Worm (Caenorhabditis elegans) whole organism, mixed stage, embryonic: Measurements from ENCODE around the gene C27D8.1.

Source experiments
- M03D4.4 ChIP-seq: sonication (generic microtip); optimal IDR thresholded peaks from 2 replicates; lab custom pipeline; 2017; ENCODE audit warnings: mild to moderate bottlenecking, missing genetic modification characterization, missing compliant biosample characterization
- bed-3 ChIP-seq: fragments of 200-800 bp; sonication (Bioruptor generic); optimal IDR thresholded peaks from 3 replicates; lab custom pipeline; 2018; ENCODE audit warnings: mild to moderate bottlenecking, missing genetic modification characterization, moderate library complexity, missing compliant biosample characterization
- blmp-1 ChIP-seq: fragments of 150-350 bp; optimal IDR thresholded peaks from 2 replicates; lab custom pipeline; 2014; ENCODE audit warnings: missing biosample characterization, missing genetic modification characterization
- ceh-39 ChIP-seq: fragments of 150-350 bp; optimal IDR thresholded peaks from 2 replicates; lab custom pipeline; 2014; ENCODE audit warnings: missing biosample characterization, missing genetic modification characterization
- ceh-43 ChIP-seq: fragments of 200-800 bp; sonication (Bioruptor generic); optimal IDR thresholded peaks from 2 replicates; lab custom pipeline; 2018; ENCODE audit warnings: mild to moderate bottlenecking, missing genetic modification characterization, moderate library complexity, missing compliant biosample characterization
- ceh-83 ChIP-seq: fragments of 200-800 bp; sonication (Bioruptor generic); optimal IDR thresholded peaks from 2 replicates; lab custom pipeline; 2018; ENCODE audit warnings: mild to moderate bottlenecking, missing genetic modification characterization, missing compliant biosample characterization
- ces-1 ChIP-seq: fragments of 150-350 bp; optimal IDR thresholded peaks from 2 replicates; lab custom pipeline; 2014; ENCODE audit warnings: missing biosample characterization, missing genetic modification reagents, missing genetic modification characterization
- cnd-1 ChIP-seq: fragments of 200-800 bp; sonication (Bioruptor generic); optimal IDR thresholded peaks from 2 replicates; lab custom pipeline; 2018; ENCODE audit warnings: mild to moderate bottlenecking, missing genetic modification characterization, missing compliant biosample characterization
- drap-1 ChIP-seq: fragments of 200-800 bp; sonication (Bioruptor generic); optimal IDR thresholded peaks from 3 replicates; lab custom pipeline; 2018; ENCODE audit warnings: mild to moderate bottlenecking, missing genetic modification characterization, missing compliant biosample characterization
- elt-1 ChIP-seq: sonication (generic microtip); optimal IDR thresholded peaks from 2 replicates; lab custom pipeline; 2017; ENCODE audit warnings: missing genetic modification characterization, mild to moderate bottlenecking, missing compliant biosample characterization, antibody characterized with exemption, moderate library complexity, borderline replicate concordance; ENCODE audit not compliant: insufficient read depth
- elt-3 ChIP-seq: fragments of 150-350 bp; optimal IDR thresholded peaks from 2 replicates; lab custom pipeline; 2014; ENCODE audit warnings: missing biosample characterization, missing genetic modification characterization
- flh-1 ChIP-seq: fragments of 200-800 bp; sonication (Bioruptor generic); optimal IDR thresholded peaks from 2 replicates; lab custom pipeline; 2018; ENCODE audit warnings: mild to moderate bottlenecking, missing genetic modification characterization, moderate library complexity, missing compliant biosample characterization
- hlh-1 ChIP-seq: fragments of 150-350 bp; optimal IDR thresholded peaks from 2 replicates; lab custom pipeline; 2014; ENCODE audit warnings: missing biosample characterization, missing genetic modification reagents, missing genetic modification characterization
- lin-13 ChIP-seq: fragments of 150-350 bp; optimal IDR thresholded peaks from 2 replicates; lab custom pipeline; 2014; ENCODE audit warnings: missing biosample characterization, missing genetic modification characterization
- lin-32 ChIP-seq: fragments of 200-800 bp; sonication (Bioruptor generic); optimal IDR thresholded peaks from 2 replicates; lab custom pipeline; 2018; ENCODE audit warnings: mild to moderate bottlenecking, missing genetic modification characterization, missing compliant biosample characterization
- mab-5 ChIP-seq: fragments of 150-350 bp; optimal IDR thresholded peaks from 2 replicates; lab custom pipeline; 2014; ENCODE audit warnings: missing biosample characterization, missing genetic modification characterization
- mep-1 ChIP-seq: fragments of 150-350 bp; optimal IDR thresholded peaks from 2 replicates; lab custom pipeline; 2017; ENCODE audit warnings: missing biosample characterization, missing genetic modification reagents, missing genetic modification characterization, inconsistent platforms
- mls-2 ChIP-seq: sonication (generic microtip); optimal IDR thresholded peaks from 2 replicates; lab custom pipeline; 2016; ENCODE audit warnings: mild to moderate bottlenecking, missing genetic modification characterization, moderate library complexity, missing compliant biosample characterization
- nhr-12 ChIP-seq: fragments of 150-350 bp; optimal IDR thresholded peaks from 2 replicates; lab custom pipeline; 2014; ENCODE audit warnings: missing biosample characterization, missing genetic modification characterization
- nhr-237 ChIP-seq: fragments of 150-350 bp; optimal IDR thresholded peaks from 2 replicates; lab custom pipeline; 2014; ENCODE audit warnings: missing biosample characterization, missing genetic modification characterization
- nhr-28 ChIP-seq: fragments of 150-350 bp; optimal IDR thresholded peaks from 2 replicates; lab custom pipeline; 2014; ENCODE audit warnings: missing biosample characterization, missing genetic modification characterization
- nhr-76 ChIP-seq: sonication (generic microtip); optimal IDR thresholded peaks from 2 replicates; lab custom pipeline; 2017; ENCODE audit warnings: missing biosample characterization, missing genetic modification characterization
- pha-4 ChIP-seq: fragments of 150-350 bp; optimal IDR thresholded peaks from 2 replicates; lab custom pipeline; 2018; ENCODE audit warnings: missing biosample characterization, missing genetic modification reagents, missing genetic modification characterization
- sem-2 ChIP-seq: fragments of 200-800 bp; sonication (Bioruptor generic); optimal IDR thresholded peaks from 2 replicates; lab custom pipeline; 2018; ENCODE audit warnings: mild to moderate bottlenecking, missing genetic modification characterization, missing compliant biosample characterization
- snpc-4 ChIP-seq: fragments of 150-350 bp; optimal IDR thresholded peaks from 2 replicates; lab custom pipeline; 2014; ENCODE audit warnings: missing biosample characterization, missing genetic modification characterization
- sptf-1 ChIP-seq: sonication (generic microtip); optimal IDR thresholded peaks from 2 replicates; lab custom pipeline; 2017; ENCODE audit warnings: mild to moderate bottlenecking, missing genetic modification characterization, moderate library complexity, missing compliant biosample characterization
- tbx-8 ChIP-seq: fragments of 200-800 bp; sonication (Bioruptor generic); optimal IDR thresholded peaks from 2 replicates; lab custom pipeline; 2018; ENCODE audit warnings: mild to moderate bottlenecking, missing genetic modification characterization, moderate library complexity, missing compliant biosample characterization
- unc-120 ChIP-seq: sonication (generic microtip); optimal IDR thresholded peaks from 2 replicates; lab custom pipeline; 2017; ENCODE audit warnings: missing genetic modification characterization, missing compliant biosample characterization; ENCODE audit not compliant: poor library complexity, severe bottlenecking
- unc-62 ChIP-seq: fragments of 150-350 bp; optimal IDR thresholded peaks from 2 replicates; lab custom pipeline; 2014; ENCODE audit warnings: missing biosample characterization, missing genetic modification reagents, missing genetic modification characterization
- zip-8 ChIP-seq: fragments of 150-350 bp; optimal IDR thresholded peaks from 2 replicates; lab custom pipeline; 2014; ENCODE audit warnings: missing biosample characterization, missing genetic modification characterization
- ztf-11 ChIP-seq: fragments of 150-350 bp; optimal IDR thresholded peaks from 2 replicates; lab custom pipeline; 2014; ENCODE audit warnings: missing biosample characterization, missing genetic modification characterization

Gene C27D8.1

DNA sequence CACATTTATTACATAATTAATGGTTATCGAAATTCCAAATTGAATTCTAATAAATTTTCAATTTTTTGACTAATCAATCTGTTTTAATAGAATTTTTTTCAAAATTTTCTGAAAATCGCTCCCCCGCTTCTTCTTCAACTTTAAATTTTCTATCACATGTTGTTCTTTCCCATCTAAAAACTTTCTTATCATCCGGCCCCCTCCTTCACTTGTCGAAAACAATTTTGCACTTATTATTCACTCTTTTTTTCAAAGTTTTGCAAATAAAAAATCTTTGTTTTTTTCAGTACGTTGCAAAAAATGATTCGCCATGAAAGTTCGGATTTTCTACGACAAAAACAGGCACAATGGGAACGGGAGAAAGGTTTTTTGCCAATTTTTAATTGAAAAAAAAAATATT, 29.3 kb upstream of the C27D8.1 start, which contains the start of gene T23B5.3:
T23B5.3 (plus strand) TSS at position 301 of the 400 bp plus-strand sequence.
- TF ChIP-seq lin-13 (no peak), lin-32 (GFP tag; lab: Kevin White, UChicago) (no peak), M03D4.4 (no peak), nhr-76 (tag; lab: Kevin White, UChicago) (no peak), nhr-28 (no peak), unc-120 (tag; lab: Kevin White, UChicago) (no peak), flh-1 (GFP tag; lab: Kevin White, UChicago) (no peak), drap-1 (no peak), pha-4 (tag; lab: Kevin White, UChicago) (no peak), sptf-1 (tag; lab: Kevin White, UChicago) (no peak)

DNA sequence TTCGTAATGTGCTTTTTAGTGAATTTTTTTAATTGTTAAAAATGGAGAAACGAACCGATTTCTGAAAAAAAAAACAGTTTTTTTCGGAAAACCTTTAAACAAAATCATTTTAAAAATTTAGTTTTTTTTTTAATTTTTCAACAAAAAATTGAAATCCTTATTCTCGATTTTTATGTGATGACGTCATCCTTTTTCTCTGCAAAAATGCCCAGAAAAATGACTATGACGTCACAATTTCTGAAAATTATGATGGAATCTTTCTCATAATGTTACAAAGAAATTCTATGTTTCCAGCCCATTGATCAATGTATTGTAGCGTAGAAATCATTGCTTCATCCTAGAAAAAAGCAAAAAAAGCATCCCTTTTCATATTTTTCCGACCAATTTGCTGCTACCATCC, 28.3 kb upstream of the C27D8.1 start:
- peak; percentile 100 for TF ChIP-seq zip-8
- TF ChIP-seq ceh-43 (GFP tag; lab: Kevin White, UChicago), result no peak
- no peak for TF ChIP-seq sem-2 (GFP tag; lab: Kevin White, UChicago)
- TF ChIP-seq, all 35 proteins: peak for 1

DNA sequence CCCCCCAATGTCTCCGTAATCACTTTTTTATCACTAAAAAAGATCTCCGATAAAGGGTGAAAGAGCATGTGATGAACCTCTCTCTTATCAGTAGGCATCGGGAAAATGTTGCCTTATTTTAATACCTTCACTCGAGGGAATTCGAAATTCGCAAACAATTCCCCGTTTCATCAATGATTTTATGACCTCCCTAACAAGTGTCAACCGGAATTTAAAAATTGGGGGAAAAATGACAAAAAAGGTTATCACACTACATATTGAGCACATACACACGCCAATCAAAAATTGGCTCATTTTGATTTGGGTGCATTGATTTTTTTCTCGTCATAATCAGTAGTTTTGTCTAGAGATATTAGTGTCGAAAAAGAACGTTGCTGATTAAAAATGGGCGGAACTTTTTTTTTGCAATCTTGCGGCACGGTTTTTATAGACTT, 27.9 kb upstream of the C27D8.1 start:
- peak; percentile 29 for TF ChIP-seq elt-1 (tag; lab: Kevin White, UChicago)
- no peak for TF ChIP-seq sem-2 (GFP tag; lab: Kevin White, UChicago)
- no peak for TF ChIP-seq cnd-1 (tag; lab: Kevin White, UChicago)

DNA sequence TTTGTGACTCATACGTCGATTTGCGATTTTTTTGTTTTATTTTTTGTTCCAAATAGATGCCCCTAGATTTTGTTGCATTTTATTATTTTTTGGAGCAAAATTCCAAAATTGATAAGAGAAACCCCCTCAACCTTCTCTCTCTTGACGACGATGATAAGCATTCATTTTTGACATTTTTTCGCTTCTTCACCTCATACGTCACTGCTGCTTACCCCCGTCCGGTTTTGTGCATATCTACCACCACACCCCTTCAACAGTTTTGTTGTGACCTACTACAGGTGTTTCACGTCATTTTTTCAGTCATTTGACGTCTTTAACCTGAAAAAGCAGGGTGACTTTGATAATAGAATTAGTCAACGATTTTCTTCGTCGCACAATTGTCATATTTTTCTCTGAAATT, 18.8 kb upstream of the C27D8.1 start:
- TF ChIP-seq hlh-1 (tag; lab: Kevin White, UChicago), result no peak
- no peak for TF ChIP-seq nhr-28
- TF ChIP-seq snpc-4, result no peak
- no peak for TF ChIP-seq ces-1 (GFP tag; lab: Kevin White, UChicago)
- TF ChIP-seq mab-5 (tag; lab: Kevin White, UChicago), result no peak
- no peak for TF ChIP-seq pha-4 (tag; lab: Kevin White, UChicago)
- TF ChIP-seq unc-62 (GFP tag; lab: Kevin White, UChicago), result no peak
- no peak for TF ChIP-seq elt-3 (tag; lab: Kevin White, UChicago)
- no peak for TF ChIP-seq sptf-1 (tag; lab: Kevin White, UChicago)
- TF ChIP-seq blmp-1 (tag; lab: Kevin White, UChicago), result no peak
- no peak for TF ChIP-seq drap-1
- TF ChIP-seq ceh-39 (tag; lab: Kevin White, UChicago), result no peak
- TF ChIP-seq nhr-76 (tag; lab: Kevin White, UChicago), result no peak
- no peak for TF ChIP-seq ceh-83 (GFP tag; lab: Kevin White, UChicago)
- no peak for TF ChIP-seq ztf-11 (tag; lab: Kevin White, UChicago)
- TF ChIP-seq nhr-237, result no peak
- TF ChIP-seq elt-1 (tag; lab: Kevin White, UChicago), result no peak
- TF ChIP-seq bed-3, result no peak
- no peak for TF ChIP-seq lin-32 (GFP tag; lab: Kevin White, UChicago)
- no peak for TF ChIP-seq mls-2
- TF ChIP-seq, all 35 proteins: peak for 0

DNA sequence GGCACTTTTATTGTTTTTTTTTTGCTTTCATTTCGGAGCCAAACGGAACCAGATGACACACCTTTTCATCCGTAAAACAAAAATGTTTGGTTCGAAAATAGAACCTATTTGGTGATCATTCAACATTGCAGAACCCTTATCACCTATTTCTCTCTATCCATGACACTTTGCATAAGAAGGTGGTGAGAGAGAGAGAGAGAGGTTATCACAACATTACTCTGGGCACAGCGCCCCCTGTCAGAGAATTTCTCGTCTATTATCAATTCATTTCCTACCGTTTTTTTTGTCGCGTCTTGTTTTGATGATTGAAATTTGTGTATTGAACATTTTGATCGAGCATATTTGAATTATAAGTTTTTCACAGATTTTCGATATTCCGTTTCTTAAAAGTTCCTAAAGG, 17.4 kb upstream of the C27D8.1 start:
- TF ChIP-seq ceh-83 (GFP tag; lab: Kevin White, UChicago), result no peak
- TF ChIP-seq flh-1 (GFP tag; lab: Kevin White, UChicago), result no peak
- no peak for TF ChIP-seq blmp-1 (tag; lab: Kevin White, UChicago)
- no peak for TF ChIP-seq ztf-11 (tag; lab: Kevin White, UChicago)
- TF ChIP-seq nhr-76 (tag; lab: Kevin White, UChicago), result no peak
- no peak for TF ChIP-seq nhr-12 (tag; lab: Kevin White, UChicago)
- no peak for TF ChIP-seq M03D4.4
- TF ChIP-seq sptf-1 (tag; lab: Kevin White, UChicago), result no peak
- TF ChIP-seq lin-32 (GFP tag; lab: Kevin White, UChicago), result no peak
- no peak for TF ChIP-seq snpc-4
- TF ChIP-seq lin-13, result no peak
- no peak for TF ChIP-seq sem-2 (GFP tag; lab: Kevin White, UChicago)
- no peak for TF ChIP-seq tbx-8 (GFP tag; lab: Kevin White, UChicago)
- TF ChIP-seq mep-1, result no peak
- TF ChIP-seq mls-2, result no peak
- no peak for TF ChIP-seq nhr-237
- no peak for TF ChIP-seq ces-1 (GFP tag; lab: Kevin White, UChicago)
- no peak for TF ChIP-seq nhr-28
- TF ChIP-seq drap-1, result no peak
- TF ChIP-seq elt-3 (tag; lab: Kevin White, UChicago), result no peak
- TF ChIP-seq, all 35 proteins: peak for 0
